Fruit fly (Drosophila melanogaster) whole organism, embryonic: ENCODE results near the gene egh.
A peak's percentile ranks its signal among the peaks of the same experiment; 100 is the strongest.

Source experiments
- CG11085 ChIP-seq: fragments of 200-800 bp; sonication (Bioruptor generic); IDR thresholded peaks from 2 replicates; pipeline ENCODE4 v1.3.6; 2022; ENCODE audit warnings: missing biosample characterization, missing genetic modification characterization
- CG11247 ChIP-seq: fragments of 200-800 bp; sonication (Bioruptor generic); IDR thresholded peaks from 2 replicates; pipeline ENCODE4 v1.3.6; 2022; ENCODE audit warnings: missing biosample characterization, missing genetic modification characterization
- CG11696 ChIP-seq: fragments of 200-800 bp; sonication (Bioruptor generic); IDR thresholded peaks from 2 replicates; pipeline ENCODE4 v1.3.6; 2022; ENCODE audit warnings: missing biosample characterization, missing genetic modification characterization
- CG12104 ChIP-seq: fragments of 200-800 bp; sonication (Bioruptor generic); optimal IDR thresholded peaks from 3 replicates; lab custom pipeline; 2016; ENCODE audit warnings: missing biosample characterization, missing genetic modification characterization
- CG12744 ChIP-seq: fragments of 200-800 bp; sonication (Bioruptor generic); optimal IDR thresholded peaks from 2 replicates; lab custom pipeline; 2016; ENCODE audit warnings: missing biosample characterization, missing genetic modification characterization
- CG13296 ChIP-seq: fragments of 200-800 bp; sonication (Bioruptor generic); optimal IDR thresholded peaks from 3 replicates; lab custom pipeline; 2018; ENCODE audit warnings: missing biosample characterization, mild to moderate bottlenecking, missing genetic modification characterization
- CG15269 ChIP-seq: fragments of 200-800 bp; sonication (Bioruptor generic); optimal IDR thresholded peaks from 2 replicates; lab custom pipeline; 2018; ENCODE audit warnings: missing biosample characterization, mild to moderate bottlenecking, missing genetic modification characterization, moderate library complexity
- CG1529 ChIP-seq: fragments of 200-800 bp; sonication (Bioruptor generic); optimal IDR thresholded peaks from 3 replicates; lab custom pipeline; 2018; ENCODE audit warnings: missing biosample characterization, missing genetic modification characterization
- CG1602 ChIP-seq: fragments of 200-800 bp; sonication (Bioruptor generic); optimal IDR thresholded peaks from 3 replicates; lab custom pipeline; 2016; ENCODE audit warnings: missing biosample characterization, missing genetic modification characterization
- CG16815 ChIP-seq: fragments of 200-800 bp; sonication (Bioruptor generic); optimal IDR thresholded peaks from 3 replicates; lab custom pipeline; 2017; ENCODE audit warnings: missing biosample characterization, mild to moderate bottlenecking, missing genetic modification characterization
- CG1792 ChIP-seq: fragments of 200-800 bp; sonication (Bioruptor generic); optimal IDR thresholded peaks from 2 replicates; lab custom pipeline; 2016; ENCODE audit warnings: missing biosample characterization, missing genetic modification characterization
- CG2678 ChIP-seq: fragments of 200-800 bp; sonication (Bioruptor generic); optimal IDR thresholded peaks from 3 replicates; lab custom pipeline; 2019; ENCODE audit warnings: missing biosample characterization, mild to moderate bottlenecking, missing genetic modification characterization, moderate library complexity
- CG3163 ChIP-seq: fragments of 200-800 bp; sonication (Bioruptor generic); optimal IDR thresholded peaks from 3 replicates; lab custom pipeline; 2016; ENCODE audit warnings: missing biosample characterization, missing genetic modification characterization
- CG32767 ChIP-seq: fragments of 200-800 bp; sonication (Bioruptor generic); IDR thresholded peaks from 2 replicates; pipeline ENCODE4 v1.3.6; 2022; ENCODE audit warnings: missing biosample characterization, missing genetic modification characterization
- CG34376 ChIP-seq: fragments of 200-800 bp; sonication (Bioruptor generic); optimal IDR thresholded peaks from 2 replicates; lab custom pipeline; 2018; ENCODE audit warnings: missing biosample characterization, mild to moderate bottlenecking, missing genetic modification characterization
- CG5245 ChIP-seq: fragments of 200-800 bp; sonication (Bioruptor generic); optimal IDR thresholded peaks from 3 replicates; lab custom pipeline; 2016; ENCODE audit warnings: missing biosample characterization, missing genetic modification characterization
- CG6254 ChIP-seq: fragments of 200-800 bp; sonication (Bioruptor generic); optimal IDR thresholded peaks from 3 replicates; lab custom pipeline; 2017; ENCODE audit warnings: mild to moderate bottlenecking, missing biosample characterization, missing genetic modification reagents, missing genetic modification characterization
- CG6654 ChIP-seq: fragments of 200-800 bp; sonication (Bioruptor generic); optimal IDR thresholded peaks from 2 replicates; lab custom pipeline; 2017; ENCODE audit warnings: missing biosample characterization, mild to moderate bottlenecking, missing genetic modification characterization
- CG7271 ChIP-seq: fragments of 200-800 bp; sonication (Bioruptor generic); optimal IDR thresholded peaks from 2 replicates; lab custom pipeline; 2018; ENCODE audit warnings: missing biosample characterization, mild to moderate bottlenecking, missing genetic modification characterization, moderate library complexity
- CG8944 ChIP-seq: fragments of 200-800 bp; sonication (Bioruptor generic); optimal IDR thresholded peaks from 3 replicates; lab custom pipeline; 2016; ENCODE audit warnings: missing biosample characterization, missing genetic modification characterization
- CG9727 ChIP-seq: fragments of 200-800 bp; sonication (Bioruptor generic); optimal IDR thresholded peaks from 3 replicates; lab custom pipeline; 2017; ENCODE audit warnings: missing biosample characterization, mild to moderate bottlenecking, missing genetic modification characterization
- CTCF ChIP-seq: fragments of 200-800 bp; sonication (Bioruptor generic); optimal IDR thresholded peaks from 2 replicates; lab custom pipeline; 2017; ENCODE audit warnings: missing biosample characterization, mild to moderate bottlenecking, missing genetic modification characterization, moderate library complexity
- D19B ChIP-seq: fragments of 200-800 bp; sonication (Bioruptor generic); optimal IDR thresholded peaks from 2 replicates; lab custom pipeline; 2017; ENCODE audit warnings: missing biosample characterization, mild to moderate bottlenecking, missing genetic modification characterization
- Doc2 ChIP-seq: fragments of 200-800 bp; sonication (Bioruptor generic); IDR thresholded peaks from 2 replicates; pipeline ENCODE4 v1.3.6; 2022; ENCODE audit warnings: missing biosample characterization, missing genetic modification characterization
- E2f2 ChIP-seq: fragments of 200-800 bp; sonication (Bioruptor generic); IDR thresholded peaks from 2 replicates; pipeline ENCODE4 v1.3.6; 2022; ENCODE audit warnings: missing biosample characterization, missing genetic modification characterization
- Ets65A ChIP-seq: fragments of 200-800 bp; sonication (Bioruptor generic); peaks from one replicate; lab custom pipeline; 2016; ENCODE audit warnings: missing biosample characterization, missing genetic modification characterization
- Fer1 ChIP-seq: fragments of 200-800 bp; sonication (Bioruptor generic); optimal IDR thresholded peaks from 2 replicates; lab custom pipeline; 2017; ENCODE audit warnings: missing biosample characterization, mild to moderate bottlenecking, missing genetic modification characterization
- Hr51 ChIP-seq, 2 experiments: fragments of 200-800 bp; sonication (Bioruptor generic); optimal IDR thresholded peaks; 2 replicates in 1 of 2; 3 replicates in 1 of 2; lab custom pipeline; 2016 to 2018; ENCODE audit warnings: missing biosample characterization in 2 of 2, missing genetic modification characterization in 2 of 2, mild to moderate bottlenecking in 1 of 2, moderate library complexity in 1 of 2
- Myb ChIP-seq: fragments of 200-800 bp; sonication (Bioruptor generic); optimal IDR thresholded peaks from 2 replicates; lab custom pipeline; 2016; ENCODE audit warnings: missing biosample characterization, missing genetic modification characterization
- NK7.1 ChIP-seq: fragments of 200-800 bp; sonication (Bioruptor generic); optimal IDR thresholded peaks from 3 replicates; lab custom pipeline; 2016; ENCODE audit warnings: missing biosample characterization, missing genetic modification characterization
- NfI ChIP-seq: fragments of 200-800 bp; sonication (Bioruptor generic); optimal IDR thresholded peaks from 3 replicates; lab custom pipeline; 2018; ENCODE audit warnings: missing biosample characterization, mild to moderate bottlenecking, missing genetic modification characterization, moderate library complexity
- Poxn ChIP-seq: fragments of 200-800 bp; sonication (Bioruptor generic); IDR thresholded peaks from 2 replicates; pipeline ENCODE4 v1.3.6; 2022; ENCODE audit warnings: missing biosample characterization, missing genetic modification characterization
- Ptx1 ChIP-seq: fragments of 200-800 bp; sonication (Bioruptor generic); IDR thresholded peaks from 2 replicates; pipeline ENCODE4 v1.3.6; 2022; ENCODE audit warnings: missing biosample characterization, missing genetic modification characterization
- Xbp1 ChIP-seq: fragments of 200-800 bp; sonication (Bioruptor generic); optimal IDR thresholded peaks from 3 replicates; lab custom pipeline; 2016; ENCODE audit warnings: missing biosample characterization, mild to moderate bottlenecking, missing genetic modification characterization
- ase ChIP-seq: fragments of 200-800 bp; sonication (Bioruptor generic); IDR thresholded peaks from 3 replicates; pipeline ENCODE4 v1.3.6; 2022; ENCODE audit warnings: missing biosample characterization, missing genetic modification characterization
- ash1 ChIP-seq: fragments of 200-800 bp; sonication (Bioruptor generic); optimal IDR thresholded peaks from 2 replicates; lab custom pipeline; 2018; ENCODE audit warnings: missing biosample characterization, mild to moderate bottlenecking, missing genetic modification characterization
- bcd ChIP-seq: fragments of 200-800 bp; sonication (Bioruptor generic); optimal IDR thresholded peaks from 2 replicates; lab custom pipeline; 2017; ENCODE audit warnings: missing biosample characterization, mild to moderate bottlenecking, missing genetic modification characterization
- dmrt99B ChIP-seq: fragments of 200-800 bp; sonication (Bioruptor generic); optimal IDR thresholded peaks from 2 replicates; lab custom pipeline; 2018; ENCODE audit warnings: missing biosample characterization, mild to moderate bottlenecking, missing genetic modification characterization, moderate library complexity
- dysf ChIP-seq: fragments of 200-800 bp; sonication (Bioruptor generic); IDR thresholded peaks from 3 replicates; pipeline ENCODE4 v1.3.6; 2022; ENCODE audit warnings: missing biosample characterization, missing genetic modification characterization
- ems ChIP-seq: fragments of 200-800 bp; sonication (Bioruptor generic); optimal IDR thresholded peaks from 3 replicates; lab custom pipeline; 2016; ENCODE audit warnings: missing biosample characterization, missing genetic modification characterization
- grau ChIP-seq: fragments of 200-800 bp; optimal IDR thresholded peaks from 3 replicates; lab custom pipeline; 2019; ENCODE audit warnings: missing biosample characterization, mild to moderate bottlenecking, missing genetic modification characterization, moderate library complexity
- hb ChIP-seq: fragments of 200-800 bp; sonication (Bioruptor generic); IDR thresholded peaks from 3 replicates; pipeline ENCODE4 v1.3.6; 2022; ENCODE audit warnings: missing biosample characterization, missing genetic modification characterization; ENCODE audit not compliant: partially characterized antibody
- jigr1 ChIP-seq: fragments of 200-800 bp; sonication (Bioruptor generic); IDR thresholded peaks from 3 replicates; pipeline ENCODE4 v1.3.6; 2022; ENCODE audit warnings: missing biosample characterization, missing genetic modification characterization
- lab ChIP-seq: fragments of 200-800 bp; sonication (Bioruptor generic); optimal IDR thresholded peaks from 3 replicates; lab custom pipeline; 2017; ENCODE audit warnings: missing biosample characterization, missing genetic modification characterization, mild to moderate bottlenecking, moderate library complexity, missing genetic modification reagents
- luna ChIP-seq: fragments of 200-800 bp; sonication (Bioruptor generic); optimal IDR thresholded peaks from 2 replicates; lab custom pipeline; 2016; ENCODE audit warnings: missing biosample characterization, missing genetic modification characterization
- phol ChIP-seq: fragments of 200-800 bp; sonication (Bioruptor generic); optimal IDR thresholded peaks from 3 replicates; lab custom pipeline; 2018; ENCODE audit warnings: missing biosample characterization, mild to moderate bottlenecking, missing genetic modification characterization, moderate library complexity
- ranshi ChIP-seq: fragments of 200-800 bp; sonication (Bioruptor generic); IDR thresholded peaks from 2 replicates; pipeline ENCODE4 v1.3.6; 2022; ENCODE audit warnings: missing biosample characterization, missing genetic modification characterization
- so ChIP-seq: fragments of 200-800 bp; sonication (Bioruptor generic); IDR thresholded peaks from 3 replicates; pipeline ENCODE4 v1.3.6; 2022; ENCODE audit warnings: missing biosample characterization, missing genetic modification characterization
- tap ChIP-seq: fragments of 200-800 bp; optimal IDR thresholded peaks from 3 replicates; lab custom pipeline; 2019; ENCODE audit warnings: missing biosample characterization, mild to moderate bottlenecking, missing genetic modification characterization, moderate library complexity
- tgo ChIP-seq: fragments of 200-800 bp; sonication (Bioruptor generic); IDR thresholded peaks from 3 replicates; pipeline ENCODE4 v1.3.6; 2022; ENCODE audit warnings: missing biosample characterization, missing genetic modification characterization
- wek ChIP-seq: fragments of 200-800 bp; sonication (Bioruptor generic); optimal IDR thresholded peaks from 3 replicates; lab custom pipeline; 2018; ENCODE audit warnings: missing biosample characterization, mild to moderate bottlenecking, missing genetic modification characterization, moderate library complexity

egh gene

dm6 chrX:2546664-2547487 is 41.4 kb upstream of the egh start (continued):
- TF ChIP-seq Ets65A (GFP tag; lab: Kevin White, UChicago): peak; percentile 88
- peak; percentile 5 for TF ChIP-seq Xbp1 (GFP tag; lab: Kevin White, UChicago)
- TF ChIP-seq CG13296 (GFP tag; lab: Kevin White, UChicago): peak; percentile 5
- TF ChIP-seq CG7271 (tag; lab: Kevin White, UChicago): no peak
- peak; percentile 10 for TF ChIP-seq lab (GFP tag; lab: Kevin White, UChicago)
- no peak for TF ChIP-seq Poxn (GFP tag; lab: Robert Waterston, UW)
- no peak for TF ChIP-seq ranshi (GFP tag; lab: Robert Waterston, UW)
- no peak for TF ChIP-seq ash1 (GFP tag; lab: Kevin White, UChicago)
- TF ChIP-seq ase (GFP tag; lab: Robert Waterston, UW): no peak
- peak; percentile 46 for TF ChIP-seq CG2678 (tag; lab: Kevin White, UChicago)
- no peak for TF ChIP-seq CG1529 (GFP tag; lab: Kevin White, UChicago)
- TF ChIP-seq wek (GFP tag; lab: Kevin White, UChicago): no peak
- TF ChIP-seq dmrt99B (tag; lab: Kevin White, UChicago): peak; percentile 3
- no peak for TF ChIP-seq bcd
- 0 out of 2 replicates have a peak, but pooled peaks have one; percentile 21 for TF ChIP-seq Ptx1 (GFP tag; lab: Robert Waterston, UW)
- TF ChIP-seq E2f2 (GFP tag; lab: Robert Waterston, UW): no peak
- no peak for TF ChIP-seq NfI
- TF ChIP-seq CG8944 (GFP tag; lab: Kevin White, UChicago): no peak
- no peak for TF ChIP-seq CG6254 (GFP tag; lab: Kevin White, UChicago)
- TF ChIP-seq CG11696: no peak
- TF ChIP-seq CG32767 (GFP tag; lab: Robert Waterston, UW): no peak
- TF ChIP-seq so (GFP tag; lab: Robert Waterston, UW): no peak
- no peak for TF ChIP-seq CG16815
- no peak for TF ChIP-seq jigr1 (GFP tag; lab: Robert Waterston, UW)
- TF ChIP-seq CG12744 (GFP tag; lab: Kevin White, UChicago): no peak
- TF ChIP-seq CG5245 (GFP tag; lab: Kevin White, UChicago): no peak
- peak; percentile 32 for TF ChIP-seq grau (tag; lab: Kevin White, UChicago)
- TF ChIP-seq phol (tag; lab: Kevin White, UChicago): peak; percentile 1
- no peak for TF ChIP-seq NK7.1 (GFP tag; lab: Kevin White, UChicago)
- no peak for TF ChIP-seq Doc2 (GFP tag; lab: Robert Waterston, UW)
- TF ChIP-seq hb: no peak
- TF ChIP-seq CG11085: no peak
- no peak for TF ChIP-seq CG12104 (GFP tag; lab: Kevin White, UChicago)
- no peak for TF ChIP-seq ems (GFP tag; lab: Kevin White, UChicago)
- no peak for TF ChIP-seq CG1792 (GFP tag; lab: Kevin White, UChicago)
- peak; percentile 21; the same call in 1 of the 3 replicates for TF ChIP-seq dysf (GFP tag; lab: Robert Waterston, UW)
- peak in 1 of 2 experiments; percentile 38 for TF ChIP-seq Hr51 (GFP tag; optimal IDR thresholded peaks at IDR 0.05; lab: Kevin White, UChicago)
- peak; percentile 14 for TF ChIP-seq Fer1 (GFP tag; lab: Kevin White, UChicago)
- TF ChIP-seq CTCF (GFP tag; lab: Kevin White, UChicago): peak; percentile 4
- TF ChIP-seq CG9727 (GFP tag; lab: Kevin White, UChicago): no peak
- peak; percentile 14; the same call in 1 of the 3 replicates for TF ChIP-seq tgo (GFP tag; lab: Robert Waterston, UW)
- peak; percentile 13 for TF ChIP-seq Myb (GFP tag; lab: Kevin White, UChicago)
- TF ChIP-seq CG34376 (GFP tag; lab: Kevin White, UChicago): peak; percentile 58
- peak; percentile 5 for TF ChIP-seq CG15269
- no peak for TF ChIP-seq CG3163
- TF ChIP-seq luna (GFP tag; lab: Kevin White, UChicago): no peak
- TF ChIP-seq tap (tag; lab: Kevin White, UChicago): peak; percentile 4
- no peak for TF ChIP-seq CG11247 (GFP tag; lab: Robert Waterston, UW)
- TF ChIP-seq CG1602: no peak
- TF ChIP-seq CG6654 (GFP tag; lab: Kevin White, UChicago): peak; percentile 96
- no peak for TF ChIP-seq D19B (GFP tag; lab: Kevin White, UChicago)
